Worm (Caenorhabditis elegans) whole organism, L4 larva: ENCODE measurements around the gene C50A2.7.

Experiments used
- D1046.2 ChIP-seq: fragments of 200-800 bp; sonication (Bioruptor generic); IDR thresholded peaks from 2 replicates; pipeline ENCODE4 v1.3.6; 2022; ENCODE audit warnings: missing genetic modification characterization, missing compliant biosample characterization
- F10B5.3 ChIP-seq: sonication (generic microtip); optimal IDR thresholded peaks from 2 replicates; lab custom pipeline; 2016; ENCODE audit warnings: mild to moderate bottlenecking, missing genetic modification characterization, missing compliant biosample characterization
- F26F4.8 ChIP-seq: fragments of 200-800 bp; sonication (Bioruptor generic); conservative IDR thresholded peaks from 2 replicates; pipeline ENCODE4 v1.3.6; 2022; ENCODE audit warnings: missing genetic modification characterization, missing compliant biosample characterization
- F37D6.2 ChIP-seq: sonication (generic microtip); optimal IDR thresholded peaks from 2 replicates; lab custom pipeline; 2016; ENCODE audit warnings: mild to moderate bottlenecking, missing genetic modification characterization, missing compliant biosample characterization
- R02D3.7 ChIP-seq: fragments of 150-350 bp; sonication (generic microtip); optimal IDR thresholded peaks from 3 replicates; lab custom pipeline; 2014; ENCODE audit warnings: missing biosample characterization, missing genetic modification characterization
- Y5F2A.4 ChIP-seq: fragments of 200-800 bp; sonication (Bioruptor generic); optimal IDR thresholded peaks from 2 replicates; lab custom pipeline; 2018; ENCODE audit warnings: mild to moderate bottlenecking, missing genetic modification characterization, missing compliant biosample characterization
- ZK546.5 ChIP-seq, 2 experiments: sonication (generic microtip); optimal IDR thresholded peaks; 2 replicates each; lab custom pipeline; 2017; ENCODE audit warnings: missing biosample characterization in 2 of 2, missing genetic modification characterization in 2 of 2
- aly-2 ChIP-seq: sonication (generic microtip); optimal IDR thresholded peaks from 2 replicates; lab custom pipeline; 2018; ENCODE audit warnings: missing biosample characterization, missing genetic modification characterization
- ama-1 ChIP-seq: fragments of 150-350 bp; optimal IDR thresholded peaks from 2 replicates; lab custom pipeline; 2014; ENCODE audit warnings: inconsistent platforms, mixed read lengths
- arid-1 ChIP-seq: fragments of 200-800 bp; sonication (Bioruptor generic); conservative IDR thresholded peaks from 2 replicates; pipeline ENCODE4 v1.3.6; 2022; ENCODE audit warnings: missing genetic modification reagents, missing genetic modification characterization, missing compliant biosample characterization
- ceh-28 ChIP-seq: fragments of 150-350 bp; optimal IDR thresholded peaks from 2 replicates; lab custom pipeline; 2014; ENCODE audit warnings: missing biosample characterization, missing genetic modification reagents, missing genetic modification characterization
- ceh-44 ChIP-seq: fragments of 200-800 bp; sonication (Bioruptor generic); IDR thresholded peaks from 2 replicates; pipeline ENCODE4 v1.3.6; 2022; ENCODE audit warnings: missing genetic modification reagents, missing genetic modification characterization, missing compliant biosample characterization
- ctbp-1 ChIP-seq: fragments of 200-800 bp; sonication (Bioruptor generic); IDR thresholded peaks from 2 replicates; pipeline ENCODE4 v1.3.6; 2022; ENCODE audit warnings: missing genetic modification reagents, missing genetic modification characterization, missing compliant biosample characterization
- daf-16 ChIP-seq, 3 experiments: sonication (generic microtip); optimal IDR thresholded peaks; 2 replicates each; lab custom pipeline; 2016 to 2017; ENCODE audit warnings: missing genetic modification characterization in 3 of 3, missing genetic modification reagents in 3 of 3, mild to moderate bottlenecking in 2 of 3, missing compliant biosample characterization in 2 of 3, missing biosample characterization in 1 of 3, moderate library complexity in 1 of 3
- daf-19 ChIP-seq: fragments of 200-800 bp; sonication (Bioruptor generic); conservative IDR thresholded peaks from 2 replicates; pipeline ENCODE4 v1.3.6; 2022; ENCODE audit warnings: missing genetic modification characterization, missing compliant biosample characterization
- dmd-6 ChIP-seq: fragments of 200-800 bp; sonication (Bioruptor generic); IDR thresholded peaks from 2 replicates; pipeline ENCODE4 v1.3.6; 2022; ENCODE audit warnings: missing genetic modification reagents, missing genetic modification characterization, missing compliant biosample characterization
- dmd-9 ChIP-seq: fragments of 200-800 bp; sonication (Bioruptor generic); IDR thresholded peaks from 2 replicates; pipeline ENCODE4 v1.3.6; 2022; ENCODE audit warnings: missing genetic modification reagents, missing genetic modification characterization, missing compliant biosample characterization
- dpl-1 ChIP-seq: fragments of 150-350 bp; optimal IDR thresholded peaks from 2 replicates; lab custom pipeline; 2014; ENCODE audit warnings: missing biosample characterization, missing genetic modification reagents, missing genetic modification characterization
- egl-27 ChIP-seq: sonication (generic microtip); optimal IDR thresholded peaks from 3 replicates; lab custom pipeline; 2017; ENCODE audit warnings: missing biosample characterization, missing genetic modification reagents, missing genetic modification characterization
- egl-43 ChIP-seq: fragments of 200-800 bp; sonication (Bioruptor generic); IDR thresholded peaks from 2 replicates; pipeline ENCODE4 v1.3.6; 2022; ENCODE audit warnings: missing genetic modification reagents, missing genetic modification characterization, missing compliant biosample characterization
- fkh-10 ChIP-seq: fragments of 150-350 bp; optimal IDR thresholded peaks from 2 replicates; lab custom pipeline; 2014; ENCODE audit warnings: missing biosample characterization, missing genetic modification reagents, missing genetic modification characterization
- gei-8 ChIP-seq: fragments of 200-800 bp; sonication (Bioruptor generic); optimal IDR thresholded peaks from 2 replicates; lab custom pipeline; 2018; ENCODE audit warnings: mild to moderate bottlenecking, missing genetic modification characterization, missing compliant biosample characterization
- hlh-30 ChIP-seq: sonication (generic microtip); optimal IDR thresholded peaks from 2 replicates; lab custom pipeline; 2017; ENCODE audit warnings: antibody characterized with exemption, mild to moderate bottlenecking, missing genetic modification characterization, missing compliant biosample characterization; ENCODE audit not compliant: insufficient read depth
- hmg-1.1 ChIP-seq: fragments of 200-800 bp; sonication (Bioruptor generic); IDR thresholded peaks from 2 replicates; pipeline ENCODE4 v1.3.6; 2022; ENCODE audit warnings: missing genetic modification reagents, missing genetic modification characterization, missing compliant biosample characterization
- lin-1 ChIP-seq: fragments of 200-800 bp; sonication (Bioruptor generic); IDR thresholded peaks from 2 replicates; pipeline ENCODE4 v1.3.6; 2022; ENCODE audit warnings: missing genetic modification reagents, missing genetic modification characterization, missing compliant biosample characterization
- lin-15B ChIP-seq: fragments of 150-350 bp; sonication (generic microtip); optimal IDR thresholded peaks from 3 replicates; lab custom pipeline; 2014; ENCODE audit warnings: missing biosample characterization, missing genetic modification characterization
- lir-3 ChIP-seq: sonication (generic microtip); optimal IDR thresholded peaks from 2 replicates; lab custom pipeline; 2016; ENCODE audit warnings: mild to moderate bottlenecking, missing genetic modification characterization, missing compliant biosample characterization
- lsy-2 ChIP-seq, 2 experiments: fragments of 150-350 bp in 1 of 2; sonication (generic microtip) in 1 of 2; optimal IDR thresholded peaks; 2 replicates each; lab custom pipeline; 2014 to 2017; ENCODE audit warnings: missing biosample characterization in 2 of 2, missing genetic modification characterization in 2 of 2
- madf-5 ChIP-seq, 2 experiments: fragments of 200-800 bp; sonication (Bioruptor generic); IDR thresholded peaks; 2 replicates each; pipeline ENCODE4 v1.3.6; 2022; ENCODE audit warnings: missing compliant biosample characterization in 2 of 2, missing genetic modification characterization in 2 of 2
- mes-2 ChIP-seq: sonication (generic microtip); optimal IDR thresholded peaks from 2 replicates; lab custom pipeline; 2016; ENCODE audit warnings: missing genotype, mild to moderate bottlenecking, missing genetic modification characterization, missing compliant biosample characterization; ENCODE audit not compliant: poor library complexity, severe bottlenecking
- nhr-102 ChIP-seq: sonication (generic microtip); optimal IDR thresholded peaks from 2 replicates; lab custom pipeline; 2016; ENCODE audit warnings: mild to moderate bottlenecking, missing genetic modification characterization, moderate library complexity, missing compliant biosample characterization
- nhr-11 ChIP-seq: fragments of 150-350 bp; optimal IDR thresholded peaks from 2 replicates; lab custom pipeline; 2014; ENCODE audit warnings: missing biosample characterization, missing genetic modification characterization
- nhr-28 ChIP-seq: fragments of 150-350 bp; optimal IDR thresholded peaks from 2 replicates; lab custom pipeline; 2014; ENCODE audit warnings: missing biosample characterization, missing genetic modification characterization
- nhr-42 ChIP-seq: fragments of 200-800 bp; sonication (Bioruptor generic); IDR thresholded peaks from 2 replicates; pipeline ENCODE4 v1.3.6; 2022; ENCODE audit warnings: missing genetic modification characterization, missing compliant biosample characterization
- nhr-48 ChIP-seq: sonication (generic microtip); optimal IDR thresholded peaks from 2 replicates; lab custom pipeline; 2016; ENCODE audit warnings: mild to moderate bottlenecking, missing genetic modification characterization, missing compliant biosample characterization
- php-3 ChIP-seq: fragments of 200-800 bp; sonication (Bioruptor generic); IDR thresholded peaks from 2 replicates; pipeline ENCODE4 v1.3.6; 2022; ENCODE audit warnings: missing genetic modification reagents, missing genetic modification characterization, missing compliant biosample characterization
- rbr-2 ChIP-seq: sonication (generic microtip); optimal IDR thresholded peaks from 2 replicates; lab custom pipeline; 2016; ENCODE audit warnings: missing genotype, missing genetic modification characterization, missing compliant biosample characterization
- set-16 ChIP-seq: fragments of 200-800 bp; sonication (Bioruptor generic); IDR thresholded peaks from 2 replicates; pipeline ENCODE4 v1.3.6; 2022; ENCODE audit warnings: missing genetic modification reagents, missing genetic modification characterization, missing compliant biosample characterization
- tra-1 ChIP-seq: fragments of 200-800 bp; sonication (Bioruptor generic); IDR thresholded peaks from 2 replicates; pipeline ENCODE4 v1.3.6; 2022; ENCODE audit warnings: missing genetic modification reagents, missing genetic modification characterization, missing compliant biosample characterization
- unc-130 ChIP-seq: sonication (generic microtip); optimal IDR thresholded peaks from 2 replicates; lab custom pipeline; 2016; ENCODE audit warnings: missing genetic modification reagents, missing genetic modification characterization, missing compliant biosample characterization
- unc-39 ChIP-seq: sonication (generic microtip); optimal IDR thresholded peaks from 2 replicates; lab custom pipeline; 2017; ENCODE audit warnings: missing biosample characterization, missing genetic modification characterization
- unc-62 ChIP-seq, 3 experiments: fragments of 150-350 bp in 1 of 3; sonication (generic microtip); optimal IDR thresholded peaks in 2 of 3; peaks in 1 of 3; 1 replicate in 1 of 3; 2 replicates in 2 of 3; lab custom pipeline; 2014 to 2017; ENCODE audit warnings: missing biosample characterization in 3 of 3, missing genetic modification characterization in 3 of 3, missing genetic modification reagents in 3 of 3, missing genotype in 1 of 3
- vab-7 ChIP-seq: fragments of 200-800 bp; sonication (Bioruptor generic); IDR thresholded peaks from 2 replicates; pipeline ENCODE4 v1.3.6; 2022; ENCODE audit warnings: missing genetic modification reagents, missing genetic modification characterization, missing compliant biosample characterization

Gene C50A2.7

DNA sequence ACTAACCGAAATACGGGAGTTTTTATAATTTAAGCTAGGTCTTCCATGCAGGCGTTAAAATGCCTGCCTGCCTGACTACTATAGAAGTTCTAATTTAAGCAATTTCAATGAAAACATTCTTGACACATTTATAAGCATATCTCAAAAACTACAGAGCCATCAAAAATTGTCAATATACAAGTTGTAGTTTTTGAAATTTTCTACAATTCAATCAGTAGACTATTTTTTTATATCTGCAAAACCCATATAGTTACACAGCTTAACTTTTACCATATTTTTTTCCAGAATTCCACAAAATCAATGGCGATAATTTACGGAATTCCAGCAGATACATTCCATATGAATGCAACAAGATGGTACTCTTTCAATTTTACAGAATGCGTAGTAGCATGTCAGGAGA lies at the start of gene C50A2.7:
Gene C50A2.7, plus strand, starts transcription at position 301 of the 400 bp plus-strand sequence.
- no peak for TF ChIP-seq daf-16 (GFP tag; optimal IDR thresholded peaks at IDR 0.05; lab: Kevin White, UChicago)
- TF ChIP-seq daf-16 (tag; optimal IDR thresholded peaks at IDR 0.05; lab: Kevin White, UChicago), result no peak
- peak in 1 of 2 experiments; percentile 85 for TF ChIP-seq unc-62 (GFP tag; optimal IDR thresholded peaks at IDR 0.05 in 1 of 2; lab: Kevin White, UChicago)
- no peak for TF ChIP-seq unc-62 (tag; optimal IDR thresholded peaks at IDR 0.05; lab: Kevin White, UChicago)

DNA sequence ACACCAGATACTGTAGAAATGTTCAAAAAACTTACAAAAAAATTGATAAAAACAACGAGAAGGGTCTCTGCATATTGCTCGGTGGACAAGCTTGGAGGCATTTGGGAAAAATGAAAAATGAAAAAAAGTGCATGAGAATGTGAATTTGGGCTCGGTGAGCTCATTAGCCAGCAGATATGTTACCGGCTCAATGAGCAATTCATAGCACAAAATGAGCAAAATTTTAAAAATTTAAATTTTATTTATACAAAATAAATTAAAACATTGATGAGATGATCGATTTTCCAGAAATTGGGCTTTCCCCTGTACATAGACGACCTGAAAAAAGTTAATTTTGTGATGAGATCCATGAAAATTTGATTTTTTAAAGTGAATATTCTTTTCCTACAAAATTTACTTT lies 49.6 kb upstream of the C50A2.7 start, which contains the start of gene srx-14:
Gene srx-14, minus strand, starts transcription at position 101 of the 400 bp plus-strand sequence.
- no peak for TF ChIP-seq F37D6.2
- no peak for TF ChIP-seq ctbp-1 (GFP tag; lab: Robert Waterston, UW)
- TF ChIP-seq nhr-42 (GFP tag; lab: Robert Waterston, UW), result no peak
- TF ChIP-seq dmd-6 (GFP tag; lab: Robert Waterston, UW), result no peak
- no peak for TF ChIP-seq unc-39 (tag; lab: Kevin White, UChicago)
- no peak for TF ChIP-seq gei-8 (GFP tag; lab: Kevin White, UChicago)
- TF ChIP-seq lin-15B (tag; lab: Kevin White, UChicago), result no peak
- no peak for TF ChIP-seq lsy-2 (tag; optimal IDR thresholded peaks at IDR 0.05; lab: Kevin White, UChicago)
- TF ChIP-seq unc-130, result no peak
- no peak for TF ChIP-seq nhr-11 (tag; lab: Kevin White, UChicago)
- TF ChIP-seq Y5F2A.4 (GFP tag; lab: Kevin White, UChicago), result no peak
- no peak for TF ChIP-seq ama-1 (lab: Kevin White, UChicago)

DNA sequence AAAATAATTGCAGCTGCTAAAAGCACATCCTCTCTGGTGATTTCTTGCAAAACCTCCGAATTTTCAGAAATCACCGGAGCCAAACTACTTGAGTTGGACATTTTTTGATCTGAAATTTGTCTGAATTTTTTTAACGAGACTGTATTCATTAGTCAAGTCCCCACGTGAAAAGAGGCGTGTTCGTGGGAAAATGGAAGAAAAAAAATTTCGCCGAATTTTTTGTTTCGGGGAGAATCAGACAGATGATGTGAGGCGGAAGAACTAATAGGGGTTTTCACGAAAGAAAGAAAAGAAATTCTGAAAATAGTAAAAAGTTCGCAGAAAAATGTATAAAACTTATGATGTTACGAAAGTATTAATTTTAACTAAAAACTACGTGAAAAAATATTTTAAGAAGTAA lies 44.7 kb upstream of the C50A2.7 start, which contains the start of gene srx-13:
Gene srx-13, minus strand, starts transcription at position 101 of the 400 bp plus-strand sequence.
- TF ChIP-seq lin-15B (tag; lab: Kevin White, UChicago) (no peak), rbr-2 (tag; lab: Kevin White, UChicago) (no peak), fkh-10 (no peak), F10B5.3 (no peak), hmg-1.1 (GFP tag; lab: Robert Waterston, UW) (no peak), arid-1 (GFP tag; lab: Robert Waterston, UW) (no peak), unc-39 (tag; lab: Kevin White, UChicago) (no peak), lin-1 (GFP tag; lab: Robert Waterston, UW) (no peak), dmd-9 (GFP tag; lab: Robert Waterston, UW) (no peak), tra-1 (no peak), D1046.2 (no peak), gei-8 (GFP tag; lab: Kevin White, UChicago) (no peak), ceh-44 (GFP tag; lab: Robert Waterston, UW) (no peak), ceh-28 (tag; lab: Kevin White, UChicago) (no peak), F26F4.8 (no peak), mes-2 (tag; lab: Kevin White, UChicago) (no peak)

DNA sequence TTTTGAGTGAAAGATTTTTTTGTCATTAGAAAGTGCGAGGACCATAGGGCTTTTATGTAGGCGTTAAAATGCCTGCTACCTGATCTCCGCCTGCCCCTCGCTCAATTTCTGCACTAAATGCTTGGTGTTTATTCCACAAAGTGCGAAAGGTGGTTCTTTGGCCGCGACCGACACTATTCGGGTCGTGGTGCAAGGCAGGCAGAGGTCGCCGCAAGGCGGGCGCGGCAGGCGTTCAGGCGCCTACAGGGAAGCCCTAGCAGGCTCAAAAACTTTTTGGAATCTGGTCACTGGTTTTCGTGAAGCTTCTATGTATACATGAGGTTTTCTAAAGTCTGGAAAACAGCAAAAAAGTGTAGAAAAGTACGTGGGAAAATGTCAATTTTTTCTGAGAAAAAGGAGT lies 42.4 kb upstream of the C50A2.7 start:
- peak; percentile 85; the same call in 1 of the 2 replicates for TF ChIP-seq D1046.2
- no peak for TF ChIP-seq hlh-30
- TF ChIP-seq aly-2 (tag; lab: Kevin White, UChicago), result no peak
- TF ChIP-seq daf-16 (GFP tag; optimal IDR thresholded peaks at IDR 0.05; lab: Kevin White, UChicago), result no peak
- TF ChIP-seq daf-16 (tag; optimal IDR thresholded peaks at IDR 0.05; lab: Kevin White, UChicago), result no peak
- TF ChIP-seq dpl-1 (GFP tag; lab: Kevin White, UChicago), result no peak
- no peak for TF ChIP-seq madf-5 (GFP tag; IDR thresholded peaks at IDR 0.05; lab: Robert Waterston, UW)
- TF ChIP-seq lir-3 (tag; lab: Kevin White, UChicago), result no peak
- TF ChIP-seq unc-62 (GFP tag; optimal IDR thresholded peaks at IDR 0.05 in 1 of 2; lab: Kevin White, UChicago), result no peak
- TF ChIP-seq unc-62 (tag; optimal IDR thresholded peaks at IDR 0.05; lab: Kevin White, UChicago), result no peak
- no peak for TF ChIP-seq ZK546.5 (tag; optimal IDR thresholded peaks at IDR 0.05; lab: Kevin White, UChicago)
- TF ChIP-seq daf-19 (GFP tag; lab: Robert Waterston, UW), result no peak
- TF ChIP-seq php-3 (GFP tag; lab: Robert Waterston, UW), result no peak
- no peak for TF ChIP-seq nhr-102 (tag; lab: Kevin White, UChicago)
- TF ChIP-seq fkh-10, result no peak
- TF ChIP-seq F26F4.8, result 0 out of 2 replicates have a peak, but pooled peaks have one; percentile 49
- no peak for TF ChIP-seq nhr-28 (tag; lab: Kevin White, UChicago)
- no peak for TF ChIP-seq vab-7 (GFP tag; lab: Robert Waterston, UW)
- 0 out of 2 replicates have a peak, but pooled peaks have one; percentile 22 for TF ChIP-seq egl-43 (GFP tag; lab: Robert Waterston, UW)
- no peak for TF ChIP-seq nhr-48 (tag; lab: Kevin White, UChicago)
- peak; percentile 61 for TF ChIP-seq set-16 (GFP tag; lab: Robert Waterston, UW)
- no peak for TF ChIP-seq egl-27
- no peak for TF ChIP-seq R02D3.7 (tag; lab: Kevin White, UChicago)
- no peak for TF ChIP-seq unc-130
- TF ChIP-seq tra-1, result no peak
